Fruit fly (Drosophila melanogaster): ENCODE results near the gene CG13877.

CG13877 gene

dm6 chr3L:246644-247199 is 28.9 kb downstream of the CG13877 start (continued):
- TF ChIP-seq caup (GFP tag; optimal IDR thresholded peaks at IDR 0.05; ENCODE audit: severe bottlenecking) (no peak), CG9609 (GFP tag; optimal IDR thresholded peaks at IDR 0.05) (peak; percentile 54), CG9876 (GFP tag; optimal IDR thresholded peaks at IDR 0.05) (peak; percentile 44), Ssrp (tag; optimal IDR thresholded peaks at IDR 0.05) (no peak), vfl (GFP tag; optimal IDR thresholded peaks at IDR 0.05) (peak; percentile 22), CG18619 (GFP tag; optimal IDR thresholded peaks at IDR 0.05) (no peak), CG10147 (GFP tag; optimal IDR thresholded peaks at IDR 0.05) (no peak), br (optimal IDR thresholded peaks at IDR 0.05) (no peak), sim (GFP tag; IDR thresholded peaks at IDR 0.05) (no peak), al (GFP tag; IDR thresholded peaks at IDR 0.05) (no peak), CG14441 (GFP tag; IDR thresholded peaks at IDR 0.05) (0 out of 2 replicates have a peak, but pooled peaks have one; percentile 29), lola (GFP tag; optimal IDR thresholded peaks at IDR 0.05) (no peak), CG6765 (GFP tag; optimal IDR thresholded peaks at IDR 0.05) (no peak), Spps (tag; optimal IDR thresholded peaks at IDR 0.05) (no peak), hkb (optimal IDR thresholded peaks at IDR 0.05) (no peak), hkb (GFP tag; IDR thresholded peaks at IDR 0.05) (peak; percentile 13; the same call in 1 of the 2 replicates), HHEX (GFP tag; optimal IDR thresholded peaks at IDR 0.05) (no peak), zen (tag; optimal IDR thresholded peaks at IDR 0.05) (peak; percentile 54), CG6791 (GFP tag; IDR thresholded peaks at IDR 0.05; ENCODE audit: partially characterized antibody) (peak; percentile 83), CG7271 (tag; optimal IDR thresholded peaks at IDR 0.05) (no peak), CG3163 (GFP tag; optimal IDR thresholded peaks at IDR 0.05) (no peak), nau (GFP tag; optimal IDR thresholded peaks at IDR 0.05) (no peak), Lhr (GFP tag; optimal IDR thresholded peaks at IDR 0.05) (peak; percentile 83), HLH54F (GFP tag; optimal IDR thresholded peaks at IDR 0.05) (peak; percentile 36), CG9437 (GFP tag; optimal IDR thresholded peaks at IDR 0.05) (peak; percentile 58), CG12744 (GFP tag; optimal IDR thresholded peaks at IDR 0.05) (peak; percentile 21), HLH3B (GFP tag; IDR thresholded peaks at IDR 0.05) (no peak), E2f1 (GFP tag; IDR thresholded peaks at IDR 0.05) (peak; percentile 47; the same call in 1 of the 2 replicates), Nf-YC (tag; optimal IDR thresholded peaks at IDR 0.05) (peak; percentile 100), CG32772 (GFP tag; IDR thresholded peaks at IDR 0.05) (no peak), tx (GFP tag; optimal IDR thresholded peaks at IDR 0.05) (no peak), CG3838 (GFP tag; optimal IDR thresholded peaks at IDR 0.05) (no peak), CG15269 (tag; optimal IDR thresholded peaks at IDR 0.05) (no peak), bab2 (GFP tag; optimal IDR thresholded peaks at IDR 0.05) (no peak), stc (GFP tag; IDR thresholded peaks at IDR 0.05) (no peak), jing (GFP tag; optimal IDR thresholded peaks at IDR 0.05) (no peak), Rfx (GFP tag; IDR thresholded peaks at IDR 0.05) (peak; percentile 78; the same call in 1 of the 2 replicates), Dfd (GFP tag; optimal IDR thresholded peaks at IDR 0.05) (no peak), CG10654 (GFP tag; optimal IDR thresholded peaks at IDR 0.05) (peak; percentile 31), CG12155 (GFP tag; optimal IDR thresholded peaks at IDR 0.05) (no peak), CG31224 (GFP tag; IDR thresholded peaks at IDR 0.05) (no peak), CG4360 (GFP tag; IDR thresholded peaks at IDR 0.05) (no peak), BEAF-32 (GFP tag; optimal IDR thresholded peaks at IDR 0.05) (peak; percentile 68), ac (GFP tag; optimal IDR thresholded peaks at IDR 0.05) (no peak), Max (GFP tag; optimal IDR thresholded peaks at IDR 0.05) (no peak), E2f2 (GFP tag; IDR thresholded peaks at IDR 0.05) (peak; percentile 94), cato (GFP tag; optimal IDR thresholded peaks at IDR 0.05; ENCODE audit: borderline replicate concordance) (no peak), sima (GFP tag; optimal IDR thresholded peaks at IDR 0.05) (no peak), CG15601 (tag; optimal IDR thresholded peaks at IDR 0.05) (no peak), CG11723 (GFP tag; optimal IDR thresholded peaks at IDR 0.05) (no peak), Oaz (GFP tag; IDR thresholded peaks at IDR 0.05) (peak; percentile 10; the same call in 1 of the 2 replicates)
